Worm (Caenorhabditis elegans) whole organism, mixed stage, embryonic: Measurements from ENCODE around the gene B0222.11.

ENCODE experiments used
- M03D4.4 ChIP-seq: sonication (generic microtip); optimal IDR thresholded peaks from 2 replicates; lab custom pipeline; 2017; ENCODE audit warnings: mild to moderate bottlenecking, missing genetic modification characterization, missing compliant biosample characterization
- bed-3 ChIP-seq: fragments of 200-800 bp; sonication (Bioruptor generic); optimal IDR thresholded peaks from 3 replicates; lab custom pipeline; 2018; ENCODE audit warnings: mild to moderate bottlenecking, missing genetic modification characterization, moderate library complexity, missing compliant biosample characterization
- blmp-1 ChIP-seq: fragments of 150-350 bp; optimal IDR thresholded peaks from 2 replicates; lab custom pipeline; 2014; ENCODE audit warnings: missing biosample characterization, missing genetic modification characterization
- ceh-43 ChIP-seq: fragments of 200-800 bp; sonication (Bioruptor generic); optimal IDR thresholded peaks from 2 replicates; lab custom pipeline; 2018; ENCODE audit warnings: mild to moderate bottlenecking, missing genetic modification characterization, moderate library complexity, missing compliant biosample characterization
- ceh-83 ChIP-seq: fragments of 200-800 bp; sonication (Bioruptor generic); optimal IDR thresholded peaks from 2 replicates; lab custom pipeline; 2018; ENCODE audit warnings: mild to moderate bottlenecking, missing genetic modification characterization, missing compliant biosample characterization
- ces-1 ChIP-seq: fragments of 150-350 bp; optimal IDR thresholded peaks from 2 replicates; lab custom pipeline; 2014; ENCODE audit warnings: missing biosample characterization, missing genetic modification reagents, missing genetic modification characterization
- cnd-1 ChIP-seq: fragments of 200-800 bp; sonication (Bioruptor generic); optimal IDR thresholded peaks from 2 replicates; lab custom pipeline; 2018; ENCODE audit warnings: mild to moderate bottlenecking, missing genetic modification characterization, missing compliant biosample characterization
- drap-1 ChIP-seq: fragments of 200-800 bp; sonication (Bioruptor generic); optimal IDR thresholded peaks from 3 replicates; lab custom pipeline; 2018; ENCODE audit warnings: mild to moderate bottlenecking, missing genetic modification characterization, missing compliant biosample characterization
- elt-1 ChIP-seq: sonication (generic microtip); optimal IDR thresholded peaks from 2 replicates; lab custom pipeline; 2017; ENCODE audit warnings: missing genetic modification characterization, mild to moderate bottlenecking, missing compliant biosample characterization, antibody characterized with exemption, moderate library complexity, borderline replicate concordance; ENCODE audit not compliant: insufficient read depth
- elt-3 ChIP-seq: fragments of 150-350 bp; optimal IDR thresholded peaks from 2 replicates; lab custom pipeline; 2014; ENCODE audit warnings: missing biosample characterization, missing genetic modification characterization
- flh-1 ChIP-seq: fragments of 200-800 bp; sonication (Bioruptor generic); optimal IDR thresholded peaks from 2 replicates; lab custom pipeline; 2018; ENCODE audit warnings: mild to moderate bottlenecking, missing genetic modification characterization, moderate library complexity, missing compliant biosample characterization
- ham-2 ChIP-seq: fragments of 200-800 bp; sonication (Bioruptor generic); optimal IDR thresholded peaks from 2 replicates; lab custom pipeline; 2018; ENCODE audit warnings: mild to moderate bottlenecking, missing genetic modification characterization, missing compliant biosample characterization
- hlh-1 ChIP-seq: fragments of 150-350 bp; optimal IDR thresholded peaks from 2 replicates; lab custom pipeline; 2014; ENCODE audit warnings: missing biosample characterization, missing genetic modification reagents, missing genetic modification characterization
- lin-13 ChIP-seq: fragments of 150-350 bp; optimal IDR thresholded peaks from 2 replicates; lab custom pipeline; 2014; ENCODE audit warnings: missing biosample characterization, missing genetic modification characterization
- lin-32 ChIP-seq: fragments of 200-800 bp; sonication (Bioruptor generic); optimal IDR thresholded peaks from 2 replicates; lab custom pipeline; 2018; ENCODE audit warnings: mild to moderate bottlenecking, missing genetic modification characterization, missing compliant biosample characterization
- lsy-2 ChIP-seq: fragments of 150-350 bp; optimal IDR thresholded peaks from 2 replicates; lab custom pipeline; 2014; ENCODE audit warnings: missing biosample characterization, missing genetic modification characterization
- mab-5 ChIP-seq: fragments of 150-350 bp; optimal IDR thresholded peaks from 2 replicates; lab custom pipeline; 2014; ENCODE audit warnings: missing biosample characterization, missing genetic modification characterization
- mep-1 ChIP-seq: fragments of 150-350 bp; optimal IDR thresholded peaks from 2 replicates; lab custom pipeline; 2017; ENCODE audit warnings: missing biosample characterization, missing genetic modification reagents, missing genetic modification characterization, inconsistent platforms
- mls-2 ChIP-seq: sonication (generic microtip); optimal IDR thresholded peaks from 2 replicates; lab custom pipeline; 2016; ENCODE audit warnings: mild to moderate bottlenecking, missing genetic modification characterization, moderate library complexity, missing compliant biosample characterization
- nhr-12 ChIP-seq: fragments of 150-350 bp; optimal IDR thresholded peaks from 2 replicates; lab custom pipeline; 2014; ENCODE audit warnings: missing biosample characterization, missing genetic modification characterization
- nhr-237 ChIP-seq: fragments of 150-350 bp; optimal IDR thresholded peaks from 2 replicates; lab custom pipeline; 2014; ENCODE audit warnings: missing biosample characterization, missing genetic modification characterization
- pha-4 ChIP-seq: fragments of 150-350 bp; optimal IDR thresholded peaks from 2 replicates; lab custom pipeline; 2018; ENCODE audit warnings: missing biosample characterization, missing genetic modification reagents, missing genetic modification characterization
- sem-2 ChIP-seq: fragments of 200-800 bp; sonication (Bioruptor generic); optimal IDR thresholded peaks from 2 replicates; lab custom pipeline; 2018; ENCODE audit warnings: mild to moderate bottlenecking, missing genetic modification characterization, missing compliant biosample characterization
- snpc-4 ChIP-seq: fragments of 150-350 bp; optimal IDR thresholded peaks from 2 replicates; lab custom pipeline; 2014; ENCODE audit warnings: missing biosample characterization, missing genetic modification characterization
- sptf-1 ChIP-seq: sonication (generic microtip); optimal IDR thresholded peaks from 2 replicates; lab custom pipeline; 2017; ENCODE audit warnings: mild to moderate bottlenecking, missing genetic modification characterization, moderate library complexity, missing compliant biosample characterization
- tbx-8 ChIP-seq: fragments of 200-800 bp; sonication (Bioruptor generic); optimal IDR thresholded peaks from 2 replicates; lab custom pipeline; 2018; ENCODE audit warnings: mild to moderate bottlenecking, missing genetic modification characterization, moderate library complexity, missing compliant biosample characterization
- unc-120 ChIP-seq: sonication (generic microtip); optimal IDR thresholded peaks from 2 replicates; lab custom pipeline; 2017; ENCODE audit warnings: missing genetic modification characterization, missing compliant biosample characterization; ENCODE audit not compliant: poor library complexity, severe bottlenecking
- unc-39 ChIP-seq: fragments of 150-350 bp; optimal IDR thresholded peaks from 2 replicates; lab custom pipeline; 2014; ENCODE audit warnings: missing biosample characterization, missing genetic modification characterization
- unc-62 ChIP-seq: fragments of 150-350 bp; optimal IDR thresholded peaks from 2 replicates; lab custom pipeline; 2014; ENCODE audit warnings: missing biosample characterization, missing genetic modification reagents, missing genetic modification characterization
- zip-8 ChIP-seq: fragments of 150-350 bp; optimal IDR thresholded peaks from 2 replicates; lab custom pipeline; 2014; ENCODE audit warnings: missing biosample characterization, missing genetic modification characterization
- ztf-11 ChIP-seq: fragments of 150-350 bp; optimal IDR thresholded peaks from 2 replicates; lab custom pipeline; 2014; ENCODE audit warnings: missing biosample characterization, missing genetic modification characterization

Gene B0222.11

ce11 chrV:9154772-9155171 is 13.2 kb downstream of the B0222.11 start, which contains the start of gene B0222.5:
B0222.5 (minus strand) TSS chrV:9154872.
- TF ChIP-seq ztf-11 (tag; lab: Kevin White, UChicago) (no peak), nhr-12 (tag; lab: Kevin White, UChicago) (no peak), ceh-43 (no peak), tbx-8 (GFP tag; lab: Kevin White, UChicago) (no peak), lsy-2 (tag; lab: Kevin White, UChicago) (no peak), mep-1 (tag; lab: Kevin White, UChicago) (no peak), unc-39 (tag; lab: Kevin White, UChicago) (no peak), snpc-4 (tag; lab: Kevin White, UChicago) (no peak), sptf-1 (tag; lab: Kevin White, UChicago) (no peak), blmp-1 (no peak), unc-62 (no peak), bed-3 (GFP tag; lab: Kevin White, UChicago) (no peak)

DNA sequence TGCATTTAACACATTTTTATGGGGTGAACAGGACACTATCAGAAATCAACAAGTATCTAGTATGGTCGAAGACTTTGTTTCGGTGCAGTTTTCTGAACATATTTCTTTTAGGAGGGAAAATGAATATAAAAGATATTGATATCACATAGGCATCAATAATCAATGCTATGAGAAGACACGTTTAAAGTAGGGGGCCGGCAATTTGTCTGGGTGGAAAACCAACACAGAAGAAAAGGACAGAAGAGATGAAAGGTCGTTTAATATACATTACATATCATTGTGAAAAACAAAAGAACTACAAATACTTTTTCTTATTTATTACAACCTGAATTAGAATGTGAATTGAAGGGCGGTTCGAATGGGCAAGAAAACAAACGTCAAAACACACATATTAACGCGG is 15.7 kb downstream of the B0222.11 start:
- TF ChIP-seq sem-2 (GFP tag; lab: Kevin White, UChicago) (no peak), mep-1 (tag; lab: Kevin White, UChicago) (no peak), mls-2 (no peak), unc-39 (tag; lab: Kevin White, UChicago) (no peak), hlh-1 (no peak), tbx-8 (GFP tag; lab: Kevin White, UChicago) (no peak), ztf-11 (tag; lab: Kevin White, UChicago) (no peak), pha-4 (tag; lab: Kevin White, UChicago) (no peak), nhr-12 (tag; lab: Kevin White, UChicago) (no peak), elt-3 (no peak), lin-32 (GFP tag; lab: Kevin White, UChicago) (no peak), nhr-237 (tag; lab: Kevin White, UChicago) (no peak), drap-1 (GFP tag; lab: Kevin White, UChicago) (no peak), ham-2 (GFP tag; lab: Kevin White, UChicago) (no peak), cnd-1 (no peak), ces-1 (GFP tag; lab: Kevin White, UChicago) (no peak), unc-62 (no peak), snpc-4 (tag; lab: Kevin White, UChicago) (no peak), flh-1 (GFP tag; lab: Kevin White, UChicago) (no peak)

- TF ChIP-seq tbx-8 (GFP tag; lab: Kevin White, UChicago) = no peak
- TF ChIP-seq unc-62 = no peak
- no peak for TF ChIP-seq mep-1 (tag; lab: Kevin White, UChicago)
- no peak for TF ChIP-seq bed-3 (GFP tag; lab: Kevin White, UChicago)
- no peak for TF ChIP-seq ceh-83 (GFP tag; lab: Kevin White, UChicago)
- no peak for TF ChIP-seq ces-1 (GFP tag; lab: Kevin White, UChicago)
- no peak for TF ChIP-seq cnd-1
- no peak for TF ChIP-seq sem-2 (GFP tag; lab: Kevin White, UChicago)
- TF ChIP-seq sptf-1 (tag; lab: Kevin White, UChicago) = no peak
- no peak for TF ChIP-seq M03D4.4 (tag; lab: Kevin White, UChicago)
- no peak for TF ChIP-seq unc-120 (tag; lab: Kevin White, UChicago)
- no peak for TF ChIP-seq drap-1 (GFP tag; lab: Kevin White, UChicago)
- no peak for TF ChIP-seq elt-3
- no peak for TF ChIP-seq mab-5
- TF ChIP-seq nhr-12 (tag; lab: Kevin White, UChicago) = no peak
- TF ChIP-seq nhr-237 (tag; lab: Kevin White, UChicago) = no peak
- no peak for TF ChIP-seq flh-1 (GFP tag; lab: Kevin White, UChicago)
Measured at ce11 chrV:9148151-9148550, 19.8 kb downstream of the B0222.11 start.

DNA sequence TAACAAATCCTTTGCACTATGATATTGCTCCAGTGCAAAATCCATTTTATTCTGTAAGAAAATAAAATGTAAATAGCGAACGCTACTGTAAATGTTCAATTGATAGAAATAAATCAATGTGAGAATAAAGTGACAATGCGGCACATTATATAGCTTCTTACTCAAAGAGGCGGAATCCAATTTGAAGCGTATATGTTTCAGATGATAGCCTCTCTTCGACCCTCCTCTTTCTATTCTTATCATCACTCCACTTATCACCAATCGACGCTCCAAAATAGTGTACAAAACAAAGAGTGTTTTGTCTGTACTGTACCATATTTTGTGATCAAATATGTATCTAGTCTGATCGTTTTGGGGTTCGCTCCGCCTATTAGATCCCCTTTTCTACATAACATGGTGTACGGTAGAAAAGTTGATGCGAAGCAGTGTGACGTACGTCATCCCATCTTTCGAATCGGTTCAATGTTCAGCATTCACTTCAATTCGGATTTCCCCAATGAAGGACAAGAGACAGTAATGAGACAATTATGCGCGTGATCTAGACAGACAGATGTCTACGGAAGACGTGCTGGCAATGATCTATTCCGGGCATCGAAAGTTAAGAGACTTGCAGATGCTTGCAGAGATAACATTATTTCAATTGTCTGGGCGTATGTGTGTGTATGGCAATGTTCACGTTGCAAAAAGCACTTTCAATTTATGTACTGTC is 21.0 kb downstream of the B0222.11 start, which contains the start of gene spl-2:
spl-2 (minus strand) TSS at position 51 of the 709 bp plus-strand sequence.
- TF ChIP-seq lsy-2 (tag; lab: Kevin White, UChicago) = no peak
- peak; percentile 72 for TF ChIP-seq elt-1 (tag; lab: Kevin White, UChicago)
- no peak for TF ChIP-seq ceh-83 (GFP tag; lab: Kevin White, UChicago)
- no peak for TF ChIP-seq ceh-43
- no peak for TF ChIP-seq zip-8 (tag; lab: Kevin White, UChicago)
- TF ChIP-seq lin-13 (tag; lab: Kevin White, UChicago) = no peak
- TF ChIP-seq mep-1 (tag; lab: Kevin White, UChicago) = no peak
- no peak for TF ChIP-seq mab-5
